Worm (Caenorhabditis elegans) whole organism, L2 larva: ENCODE data around the gene Y40H4A.2.

ENCODE experiments used
- ama-1 ChIP-seq: fragments of 150-350 bp; optimal IDR thresholded peaks from 2 replicates; lab custom pipeline; 2018; ENCODE audit warnings: inconsistent platforms
- blmp-1 ChIP-seq: sonication (generic microtip); optimal IDR thresholded peaks from 2 replicates; lab custom pipeline; 2017; ENCODE audit warnings: missing genetic modification characterization, mild to moderate bottlenecking, missing compliant biosample characterization, antibody characterized with exemption, moderate library complexity; ENCODE audit not compliant: insufficient read depth
- ceh-82 ChIP-seq: fragments of 150-350 bp; optimal IDR thresholded peaks from 2 replicates; lab custom pipeline; 2014; ENCODE audit warnings: missing biosample characterization, missing genetic modification characterization
- elt-3 ChIP-seq: sonication (generic microtip); optimal IDR thresholded peaks from 2 replicates; lab custom pipeline; 2017; ENCODE audit warnings: missing biosample characterization, missing genetic modification characterization
- nhr-11 ChIP-seq: fragments of 150-350 bp; optimal IDR thresholded peaks from 2 replicates; lab custom pipeline; 2014; ENCODE audit warnings: missing biosample characterization, missing genetic modification characterization
- nhr-129 ChIP-seq: fragments of 150-350 bp; optimal IDR thresholded peaks from 2 replicates; lab custom pipeline; 2014; ENCODE audit warnings: missing biosample characterization, missing genetic modification characterization
- snpc-4 ChIP-seq: fragments of 150-350 bp; optimal IDR thresholded peaks from 2 replicates; lab custom pipeline; 2014; ENCODE audit warnings: missing biosample characterization, missing genetic modification characterization

DNA sequence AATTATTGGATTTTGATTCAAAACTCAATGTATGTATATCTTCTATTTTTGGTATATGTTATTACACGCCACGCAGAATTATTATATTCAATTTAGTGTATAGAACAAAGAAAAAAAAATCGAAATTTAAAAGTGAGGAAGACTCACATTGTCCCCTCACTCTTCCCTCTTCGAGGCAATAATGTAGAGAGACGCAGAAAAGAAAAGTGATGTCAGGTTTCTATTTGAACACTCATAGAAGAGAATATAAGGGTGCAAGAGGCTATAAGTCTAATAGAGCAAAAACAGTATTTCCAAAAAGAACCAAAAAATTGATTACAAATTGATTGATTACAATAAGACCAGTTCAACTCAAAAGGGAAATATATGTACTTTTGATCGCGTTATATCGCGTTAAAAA, 36.7 kb downstream of the Y40H4A.2 start:
- no peak for TF ChIP-seq ceh-82 (tag; lab: Kevin White, UChicago)
- no peak for TF ChIP-seq snpc-4 (tag; lab: Kevin White, UChicago)
- no peak for TF ChIP-seq elt-3 (tag; lab: Kevin White, UChicago)
- TF ChIP-seq nhr-129: no peak
- TF ChIP-seq blmp-1: no peak
- no peak for TF ChIP-seq nhr-11 (tag; lab: Kevin White, UChicago)
- no peak for TF ChIP-seq ama-1 (lab: Kevin White, UChicago)
